Worm (Caenorhabditis elegans) whole organism, early embryonic: Measurements from ENCODE around the gene nhr-230.

Source experiments
- F13C5.2 ChIP-seq: sonication (generic microtip); optimal IDR thresholded peaks from 2 replicates; lab custom pipeline; 2017; ENCODE audit warnings: mild to moderate bottlenecking, missing genetic modification characterization, inconsistent platforms, missing compliant biosample characterization
- aly-1 ChIP-seq: sonication (generic microtip); optimal IDR thresholded peaks from 2 replicates; lab custom pipeline; 2016; ENCODE audit warnings: missing genetic modification characterization, missing compliant biosample characterization
- ama-1 ChIP-seq: fragments of 150-350 bp; optimal IDR thresholded peaks from 2 replicates; lab custom pipeline; 2014
- ceh-36 ChIP-seq: sonication (generic microtip); optimal IDR thresholded peaks from 2 replicates; lab custom pipeline; 2016; ENCODE audit warnings: missing genetic modification characterization, inconsistent platforms, missing compliant biosample characterization
- ets-7 ChIP-seq: sonication (generic microtip); optimal IDR thresholded peaks from 2 replicates; lab custom pipeline; 2016; ENCODE audit warnings: missing genotype, missing genetic modification characterization, missing compliant biosample characterization
- flt-1 ChIP-seq: fragments of 200-800 bp; sonication (Bioruptor generic); IDR thresholded peaks from 2 replicates; pipeline ENCODE4 v1.3.6; 2022; ENCODE audit warnings: missing genetic modification characterization, missing compliant biosample characterization
- hmbx-1 ChIP-seq: sonication (generic microtip); optimal IDR thresholded peaks from 2 replicates; lab custom pipeline; 2016; ENCODE audit warnings: mild to moderate bottlenecking, missing genetic modification characterization, missing compliant biosample characterization
- hnd-1 ChIP-seq: sonication (generic microtip); optimal IDR thresholded peaks from 2 replicates; lab custom pipeline; 2016; ENCODE audit warnings: missing genetic modification characterization, missing compliant biosample characterization
- pes-1 ChIP-seq: fragments of 200-800 bp; sonication (Bioruptor generic); IDR thresholded peaks from 2 replicates; pipeline ENCODE4 v1.3.6; 2022; ENCODE audit warnings: missing genetic modification reagents, missing genetic modification characterization, missing compliant biosample characterization
- scrt-1 ChIP-seq: fragments of 200-800 bp; sonication (Bioruptor generic); IDR thresholded peaks from 2 replicates; pipeline ENCODE4 v1.3.6; 2022; ENCODE audit warnings: missing genetic modification characterization, missing compliant biosample characterization
- sea-1 ChIP-seq: fragments of 200-800 bp; sonication (Bioruptor generic); conservative IDR thresholded peaks from 2 replicates; pipeline ENCODE4 v1.3.6; 2022; ENCODE audit warnings: missing genetic modification characterization, missing compliant biosample characterization
- tbx-11 ChIP-seq: fragments of 200-800 bp; sonication (Bioruptor generic); IDR thresholded peaks from 2 replicates; pipeline ENCODE4 v1.3.6; 2022; ENCODE audit warnings: missing genetic modification characterization, missing compliant biosample characterization
- tbx-37 ChIP-seq: fragments of 200-800 bp; sonication (Bioruptor generic); conservative IDR thresholded peaks from 2 replicates; pipeline ENCODE4 v1.3.6; 2022; ENCODE audit warnings: missing genetic modification reagents, missing genetic modification characterization, missing compliant biosample characterization
- tra-4 ChIP-seq: sonication (generic microtip); optimal IDR thresholded peaks from 2 replicates; lab custom pipeline; 2017; ENCODE audit warnings: missing genetic modification characterization, missing compliant biosample characterization

Gene nhr-230

ce11 chrV:18900437-18900836 is 53.9 kb downstream of the nhr-230 start, which contains the start of gene nhr-243:
TSS of gene nhr-243 (minus strand) at chrV:18900537.
- TF ChIP-seq hmbx-1 (tag; lab: Kevin White, UChicago) (no peak), aly-1 (tag; lab: Kevin White, UChicago) (no peak)

ce11 chrV:18901530-18901929 is 55.0 kb downstream of the nhr-230 start:
- no peak for TF ChIP-seq ceh-36 (tag; lab: Kevin White, UChicago)
- no peak for TF ChIP-seq tbx-11 (GFP tag; lab: Robert Waterston, UW)
- TF ChIP-seq hmbx-1 (tag; lab: Kevin White, UChicago): no peak
- no peak for TF ChIP-seq sea-1 (GFP tag; lab: Robert Waterston, UW)
- TF ChIP-seq aly-1 (tag; lab: Kevin White, UChicago): no peak
- TF ChIP-seq ets-7 (tag; lab: Kevin White, UChicago): no peak
- no peak for TF ChIP-seq flt-1 (GFP tag; lab: Robert Waterston, UW)
- TF ChIP-seq tbx-37 (GFP tag; lab: Robert Waterston, UW): no peak
- no peak for TF ChIP-seq pes-1 (GFP tag; lab: Robert Waterston, UW)
- no peak for TF ChIP-seq tra-4 (tag; lab: Kevin White, UChicago)
- TF ChIP-seq scrt-1 (GFP tag; lab: Robert Waterston, UW): no peak
- TF ChIP-seq F13C5.2: no peak
- no peak for TF ChIP-seq ama-1 (lab: Kevin White, UChicago)
- no peak for TF ChIP-seq hnd-1 (tag; lab: Kevin White, UChicago)
